Worm (Caenorhabditis elegans): ENCODE results near the gene T04C9.2.

DNA sequence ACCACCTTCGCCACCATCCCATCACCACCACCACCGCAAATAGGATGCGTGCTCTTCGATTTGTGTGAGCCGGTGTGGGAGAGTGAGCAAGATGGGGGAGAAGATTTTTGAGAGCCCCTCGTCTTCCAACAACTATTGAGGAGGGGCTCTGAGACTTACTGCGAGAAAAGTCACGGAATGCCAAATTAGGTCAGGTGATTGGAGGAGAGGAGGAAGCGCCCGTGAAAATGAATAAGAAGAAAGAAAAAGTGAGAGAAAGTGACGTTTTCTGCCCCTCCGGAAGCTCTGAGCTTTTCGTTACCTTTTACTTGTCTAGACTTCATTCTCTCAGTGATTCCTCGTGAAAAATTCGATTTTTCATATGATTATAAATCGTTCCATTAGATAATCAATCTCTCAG is 7.0 kb downstream of the T04C9.2 start:
- TF ChIP-seq pes-1 (GFP tag; IDR thresholded peaks at IDR 0.05) (no peak), flt-1 (GFP tag; IDR thresholded peaks at IDR 0.05) (no peak), ama-1 (optimal IDR thresholded peaks at IDR 0.05) (no peak), tbx-37 (GFP tag; conservative IDR thresholded peaks at IDR 0.05) (no peak), ets-7 (tag; optimal IDR thresholded peaks at IDR 0.05) (no peak), F13C5.2 (tag; optimal IDR thresholded peaks at IDR 0.05) (no peak), hnd-1 (tag; optimal IDR thresholded peaks at IDR 0.05) (no peak), tbx-11 (GFP tag; IDR thresholded peaks at IDR 0.05) (no peak), ceh-36 (tag; optimal IDR thresholded peaks at IDR 0.05) (no peak), sea-1 (GFP tag; conservative IDR thresholded peaks at IDR 0.05) (no peak), tra-4 (tag; optimal IDR thresholded peaks at IDR 0.05) (no peak)
